Worm (Caenorhabditis elegans) whole organism, L4 larva: ENCODE data around the gene T05A12.3.

Experiments
- F49E8.2 ChIP-seq: sonication (generic microtip); optimal IDR thresholded peaks from 2 replicates; lab custom pipeline; 2016; ENCODE audit warnings: missing compliant biosample characterization, mild to moderate bottlenecking, missing genetic modification characterization, borderline replicate concordance
- snpc-4 ChIP-seq: fragments of 150-350 bp; optimal IDR thresholded peaks from 2 replicates; lab custom pipeline; 2014; ENCODE audit warnings: missing biosample characterization, missing genetic modification characterization

DNA sequence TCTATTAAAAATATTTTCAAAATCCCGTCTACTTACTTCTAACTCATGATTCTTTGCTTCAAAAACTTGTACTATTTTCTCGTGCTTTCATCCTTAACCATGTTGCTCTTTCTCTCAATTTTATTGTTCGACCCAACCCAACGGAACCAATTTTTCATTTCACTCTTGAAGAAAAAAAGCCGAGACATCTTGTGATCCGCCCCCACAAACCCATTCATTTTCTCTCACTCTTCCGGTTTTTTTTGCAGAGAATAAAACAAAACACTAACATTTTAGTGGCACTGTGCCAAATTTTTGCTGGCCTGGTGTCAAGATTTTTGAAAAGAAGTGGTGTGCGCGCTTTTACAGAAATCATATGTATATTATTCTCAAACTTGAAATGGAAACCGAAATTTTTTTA lies 50.7 kb downstream of the T05A12.3 start:
- TF ChIP-seq snpc-4 (tag; lab: Kevin White, UChicago): no peak
- no peak for TF ChIP-seq F49E8.2 (tag; lab: Kevin White, UChicago)
